Worm (Caenorhabditis elegans): ENCODE data around the gene C35B1.3.

DNA sequence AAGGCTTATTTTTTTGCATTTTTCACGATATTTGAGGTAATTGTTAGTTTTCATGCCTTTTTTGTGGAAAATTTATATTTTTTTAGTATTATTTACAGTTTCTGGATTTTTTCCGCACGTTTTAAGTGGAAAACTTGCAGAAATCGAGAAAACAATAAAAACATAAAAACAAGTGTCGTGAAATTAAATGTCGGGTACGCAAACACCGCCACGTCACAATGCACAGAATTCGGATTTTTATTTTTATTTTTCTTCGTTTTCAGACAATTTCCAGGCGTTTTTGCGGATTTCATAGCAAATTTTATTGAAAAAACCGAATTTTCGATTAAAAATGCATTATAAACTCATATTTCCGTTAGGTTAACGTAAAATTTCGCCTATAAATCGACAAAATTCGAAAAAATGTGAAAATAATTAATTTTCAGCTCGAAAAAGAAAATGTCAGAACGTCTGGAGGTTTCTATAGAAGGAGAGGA is 4.9 kb downstream of the C35B1.3 start, which contains the start of gene C35B1.2:
- peak in 1 of 2 experiments; percentile 17 for TF ChIP-seq lin-35 (GFP tag; optimal IDR thresholded peaks at IDR 0.05)
- TF ChIP-seq mep-1 (tag; optimal IDR thresholded peaks at IDR 0.05) = peak; percentile 43
- TF ChIP-seq lin-39 (tag; optimal IDR thresholded peaks at IDR 0.05) = peak; percentile 28
